Fruit fly (Drosophila melanogaster) whole organism, prepupa: ENCODE data around the gene BTBD9.

Source experiments
- CG31627 ChIP-seq: fragments of 200-800 bp; sonication (Bioruptor generic); optimal IDR thresholded peaks from 3 replicates; lab custom pipeline; 2016; ENCODE audit warnings: missing biosample characterization, missing genetic modification characterization
- CG4318 ChIP-seq: fragments of 200-800 bp; sonication (Bioruptor generic); optimal IDR thresholded peaks from 3 replicates; lab custom pipeline; 2017; ENCODE audit warnings: missing biosample characterization, mild to moderate bottlenecking, missing genetic modification characterization
- CG6163 ChIP-seq: fragments of 200-800 bp; sonication (Bioruptor generic); IDR thresholded peaks from 3 replicates; pipeline ENCODE4 v1.3.6; 2022; ENCODE audit warnings: missing biosample characterization, missing genetic modification characterization
- CG6854 ChIP-seq: fragments of 200-800 bp; sonication (Bioruptor generic); optimal IDR thresholded peaks from 2 replicates; lab custom pipeline; 2017; ENCODE audit warnings: missing biosample characterization, mild to moderate bottlenecking, missing genetic modification characterization
- CG8119 ChIP-seq: fragments of 200-800 bp; sonication (Bioruptor generic); IDR thresholded peaks from 3 replicates; pipeline ENCODE4 v1.3.6; 2022; ENCODE audit warnings: missing biosample characterization, missing genetic modification characterization
- Eip75B ChIP-seq: fragments of 200-800 bp; sonication (Bioruptor generic); optimal IDR thresholded peaks from 3 replicates; lab custom pipeline; 2016; ENCODE audit warnings: missing biosample characterization, missing genetic modification characterization
- Hr38 ChIP-seq: sonication (Bioruptor generic); optimal IDR thresholded peaks from 2 replicates; lab custom pipeline; 2016; ENCODE audit warnings: missing biosample characterization, missing genetic modification characterization
- Lpt ChIP-seq: fragments of 200-800 bp; sonication (Bioruptor generic); optimal IDR thresholded peaks from 3 replicates; lab custom pipeline; 2016; ENCODE audit warnings: missing biosample characterization, missing genetic modification characterization
- Sox14 ChIP-seq: fragments of 200-800 bp; sonication (Bioruptor generic); optimal IDR thresholded peaks from 3 replicates; lab custom pipeline; 2016; ENCODE audit warnings: missing biosample characterization, missing genetic modification characterization
- Sox15 ChIP-seq: fragments of 200-800 bp; sonication (Bioruptor generic); optimal IDR thresholded peaks from 3 replicates; lab custom pipeline; 2016; ENCODE audit warnings: missing biosample characterization, missing genetic modification characterization
- acj6 ChIP-seq: fragments of 200-800 bp; sonication (Bioruptor generic); optimal IDR thresholded peaks from 3 replicates; lab custom pipeline; 2016; ENCODE audit warnings: missing biosample characterization, missing genetic modification characterization
- dac ChIP-seq: fragments of 200-800 bp; sonication (Bioruptor generic); optimal IDR thresholded peaks from 2 replicates; lab custom pipeline; 2017; ENCODE audit warnings: missing biosample characterization, mild to moderate bottlenecking, missing genetic modification characterization
- pdm3 ChIP-seq: fragments of 200-800 bp; sonication (Bioruptor generic); optimal IDR thresholded peaks from 3 replicates; lab custom pipeline; 2016; ENCODE audit warnings: missing biosample characterization, missing genetic modification characterization
- topi ChIP-seq: fragments of 200-800 bp; sonication (Bioruptor generic); optimal IDR thresholded peaks from 3 replicates; lab custom pipeline; 2016; ENCODE audit warnings: missing biosample characterization, missing genetic modification characterization

DNA sequence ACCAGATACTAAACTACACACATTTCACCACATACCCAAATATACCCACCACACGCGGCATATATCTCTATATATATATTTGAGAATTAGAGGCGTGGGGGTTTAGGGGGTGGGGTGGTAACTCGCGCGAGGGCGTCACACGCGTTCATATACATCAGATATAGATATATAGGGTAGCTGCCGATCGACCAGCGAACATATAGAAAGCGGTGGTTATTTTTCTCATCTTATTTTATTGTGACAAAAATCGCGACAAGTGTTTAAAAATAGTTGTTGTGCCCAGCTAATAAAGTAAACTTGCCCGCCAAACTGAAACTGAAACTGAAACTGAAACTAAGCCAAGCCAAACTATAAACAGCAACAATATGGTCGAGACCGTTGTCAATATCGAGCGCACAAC, 4.3 kb downstream of the BTBD9 start:
- TF ChIP-seq Hr38 (GFP tag; lab: Kevin White, UChicago) (no peak), Sox15 (no peak), CG6854 (GFP tag; lab: Kevin White, UChicago) (no peak), Sox14 (GFP tag; lab: Kevin White, UChicago) (no peak), CG31627 (GFP tag; lab: Kevin White, UChicago) (no peak), CG8119 (GFP tag; lab: Robert Waterston, UW) (no peak), Lpt (GFP tag; lab: Kevin White, UChicago) (no peak), acj6 (GFP tag; lab: Kevin White, UChicago) (no peak), CG6163 (GFP tag; lab: Robert Waterston, UW) (no peak), dac (no peak), Eip75B (GFP tag; lab: Kevin White, UChicago) (no peak), CG4318 (GFP tag; lab: Kevin White, UChicago) (no peak), topi (GFP tag; lab: Kevin White, UChicago) (no peak), pdm3 (GFP tag; lab: Kevin White, UChicago) (no peak)
